Fruit fly (Drosophila melanogaster): ENCODE measurements around the gene CG7044.
A peak's percentile ranks its signal among the peaks of the same experiment; 100 is the strongest.

The CG7044 gene

dm6 chr3R:21065010-21065695, 36.4 kb downstream of the CG7044 start, which contains the start of gene AnxB9 (continued):
- TF ChIP-seq CG1233 (GFP tag; optimal IDR thresholded peaks at IDR 0.05) (no peak), ab (GFP tag; optimal IDR thresholded peaks at IDR 0.05) (no peak), vfl (GFP tag; optimal IDR thresholded peaks at IDR 0.05) (no peak), eyg (GFP tag; optimal IDR thresholded peaks at IDR 0.05) (peak; percentile 17), danr (GFP tag; IDR thresholded peaks at IDR 0.05) (no peak), CG3726 (GFP tag; IDR thresholded peaks at IDR 0.05) (no peak), Xrp1 (GFP tag; IDR thresholded peaks at IDR 0.05) (peak; percentile 16; the same call in 1 of the 2 replicates), hkb (optimal IDR thresholded peaks at IDR 0.05) (no peak), hkb (GFP tag; IDR thresholded peaks at IDR 0.05) (peak; percentile 67), ci (GFP tag; IDR thresholded peaks at IDR 0.05) (peak; percentile 77), insv (GFP tag; optimal IDR thresholded peaks at IDR 0.05) (no peak), Kr (GFP tag; optimal IDR thresholded peaks at IDR 0.05) (no peak), CG3838 (GFP tag; optimal IDR thresholded peaks at IDR 0.05) (no peak), CG12744 (GFP tag; optimal IDR thresholded peaks at IDR 0.05) (peak; percentile 32), luna (GFP tag; optimal IDR thresholded peaks at IDR 0.05) (no peak), gsb-n (tag; optimal IDR thresholded peaks at IDR 0.05) (no peak), ato (GFP tag; IDR thresholded peaks at IDR 0.05; ENCODE audit: partially characterized antibody) (peak; percentile 39), Doc2 (GFP tag; IDR thresholded peaks at IDR 0.05) (no peak), Nf-YA (GFP tag; IDR thresholded peaks at IDR 0.05) (no peak), Fer3 (tag; optimal IDR thresholded peaks at IDR 0.05) (peak; percentile 57), Asciz (GFP tag; optimal IDR thresholded peaks at IDR 0.05) (peak; percentile 29), CG7928 (GFP tag; optimal IDR thresholded peaks at IDR 0.05) (no peak), Bteb2 (GFP tag; optimal IDR thresholded peaks at IDR 0.05) (no peak), usp (GFP tag; optimal IDR thresholded peaks at IDR 0.05) (no peak), so (GFP tag; IDR thresholded peaks at IDR 0.05) (0 out of 3 replicates have a peak, but pooled peaks have one; percentile 9), YL-1 (GFP tag; optimal IDR thresholded peaks at IDR 0.05) (no peak), CG11696 (GFP tag; IDR thresholded peaks at IDR 0.05) (peak; percentile 31; the same call in 1 of the 2 replicates), Antp (GFP tag; optimal IDR thresholded peaks at IDR 0.05) (peak; percentile 21), Ets65A (GFP tag) (no peak), CG13624 (GFP tag; optimal IDR thresholded peaks at IDR 0.05) (peak; percentile 78), pho (GFP tag; optimal IDR thresholded peaks at IDR 0.05) (peak; percentile 39), scrt (GFP tag; optimal IDR thresholded peaks at IDR 0.05) (peak; percentile 63), CG30403 (GFP tag; optimal IDR thresholded peaks at IDR 0.05) (no peak), Opbp (GFP tag; IDR thresholded peaks at IDR 0.05; ENCODE audit: partially characterized antibody) (peak; percentile 77), sim (GFP tag; IDR thresholded peaks at IDR 0.05) (no peak), Med (GFP tag) (peak; percentile 89), Blimp-1 (GFP tag; optimal IDR thresholded peaks at IDR 0.05) (peak; percentile 18), CG1024 (GFP tag; IDR thresholded peaks at IDR 0.05) (no peak), CG4854 (GFP tag; optimal IDR thresholded peaks at IDR 0.05) (peak; percentile 17), Sox100B (GFP tag; optimal IDR thresholded peaks at IDR 0.05) (no peak), CG15073 (GFP tag; optimal IDR thresholded peaks at IDR 0.05) (no peak), row (GFP tag; IDR thresholded peaks at IDR 0.05) (peak; percentile 42; the same call in 2 of the 3 replicates), Sry-β (GFP tag; optimal IDR thresholded peaks at IDR 0.05) (no peak), CG14710 (tag; optimal IDR thresholded peaks at IDR 0.05) (no peak), CG31388 (GFP tag; optimal IDR thresholded peaks at IDR 0.05) (no peak), Poxn (GFP tag; IDR thresholded peaks at IDR 0.05) (no peak), Pdp1 (GFP tag; optimal IDR thresholded peaks at IDR 0.05) (peak in 1 of 2 experiments; percentile 43), Dip3 (GFP tag; optimal IDR thresholded peaks at IDR 0.05) (peak; percentile 1), Atf6 (GFP tag; IDR thresholded peaks at IDR 0.05) (no peak; the same call in 1 of the 2 replicates), slbo (GFP tag; IDR thresholded peaks at IDR 0.05) (peak; percentile 43), pum (GFP tag; optimal IDR thresholded peaks at IDR 0.05) (no peak)
